Fruit fly (Drosophila melanogaster) Kc167 (cell line): ENCODE measurements around the gene Vav.

Experiments used
- Myc ChIP-seq: fragments of >200 bp; optimal IDR thresholded peaks from 2 replicates; lab custom pipeline; 2017; ENCODE audit warnings: missing external identifiers
- Sin3A ChIP-seq: fragments of >200 bp; optimal IDR thresholded peaks from 2 replicates; lab custom pipeline; 2018; ENCODE audit warnings: missing external identifiers
- h ChIP-seq: fragments of >200 bp; optimal IDR thresholded peaks from 3 replicates; lab custom pipeline; 2018; ENCODE audit warnings: missing external identifiers
- insv ChIP-seq: fragments of >200 bp; optimal IDR thresholded peaks from 3 replicates; lab custom pipeline; 2018; ENCODE audit warnings: missing external identifiers
- psq ChIP-seq: fragments of >200 bp; optimal IDR thresholded peaks from 2 replicates; lab custom pipeline; 2017; ENCODE audit warnings: missing external identifiers
- ttk ChIP-seq: sonication (Bioruptor generic); optimal IDR thresholded peaks from 2 replicates; lab custom pipeline; 2017; ENCODE audit warnings: missing external identifiers

The Vav gene

DNA sequence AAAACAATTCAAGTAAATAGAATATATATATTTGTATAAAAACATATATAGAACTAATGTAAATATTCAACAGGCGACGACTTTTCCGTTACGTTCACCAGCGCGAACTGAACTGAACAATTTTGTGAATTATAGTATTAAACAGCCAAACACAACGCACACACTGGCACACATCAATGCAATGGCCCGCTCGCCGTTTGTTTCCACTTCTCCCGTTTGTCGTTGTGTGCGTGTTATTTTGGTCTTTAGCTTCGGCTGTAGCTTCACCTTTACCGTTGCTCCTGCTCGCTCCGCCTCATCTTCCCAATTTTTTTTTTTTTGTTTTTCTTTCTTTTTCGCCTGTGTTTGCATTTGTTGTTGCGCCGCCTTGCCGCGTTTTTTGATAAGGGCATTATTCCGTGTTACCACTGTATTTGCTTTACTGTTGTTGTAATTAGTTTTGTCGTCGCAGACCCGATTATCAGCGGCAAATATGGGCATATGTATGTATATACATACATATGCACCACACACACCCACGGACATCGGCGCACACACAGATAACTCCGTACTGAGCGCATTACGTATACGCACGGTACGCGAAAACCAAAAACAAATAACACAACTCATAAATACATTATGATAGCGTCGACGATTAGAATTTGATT lies 46.3 kb downstream of the Vav start, which contains the start of gene CG8051:
TSS of gene CG8051 (minus strand) at position 116 of the 647 bp plus-strand sequence.
- no peak for TF ChIP-seq ttk
- TF ChIP-seq psq (lab: Kevin White, UChicago) = no peak

- TF ChIP-seq insv (lab: Kevin White, UChicago) (no peak), h (no peak), Myc (lab: Kevin White, UChicago) (no peak), ttk (no peak), psq (lab: Kevin White, UChicago) (no peak), Sin3A (no peak)
Measured at dm6 chrX:19309648-19310047, 48.0 kb downstream of the Vav start.

- no peak for TF ChIP-seq ttk
- TF ChIP-seq h = no peak
- TF ChIP-seq Myc (lab: Kevin White, UChicago) = no peak
- no peak for TF ChIP-seq Sin3A
Measured at dm6 chrX:19314283-19315178, 52.9 kb downstream of the Vav start.

DNA sequence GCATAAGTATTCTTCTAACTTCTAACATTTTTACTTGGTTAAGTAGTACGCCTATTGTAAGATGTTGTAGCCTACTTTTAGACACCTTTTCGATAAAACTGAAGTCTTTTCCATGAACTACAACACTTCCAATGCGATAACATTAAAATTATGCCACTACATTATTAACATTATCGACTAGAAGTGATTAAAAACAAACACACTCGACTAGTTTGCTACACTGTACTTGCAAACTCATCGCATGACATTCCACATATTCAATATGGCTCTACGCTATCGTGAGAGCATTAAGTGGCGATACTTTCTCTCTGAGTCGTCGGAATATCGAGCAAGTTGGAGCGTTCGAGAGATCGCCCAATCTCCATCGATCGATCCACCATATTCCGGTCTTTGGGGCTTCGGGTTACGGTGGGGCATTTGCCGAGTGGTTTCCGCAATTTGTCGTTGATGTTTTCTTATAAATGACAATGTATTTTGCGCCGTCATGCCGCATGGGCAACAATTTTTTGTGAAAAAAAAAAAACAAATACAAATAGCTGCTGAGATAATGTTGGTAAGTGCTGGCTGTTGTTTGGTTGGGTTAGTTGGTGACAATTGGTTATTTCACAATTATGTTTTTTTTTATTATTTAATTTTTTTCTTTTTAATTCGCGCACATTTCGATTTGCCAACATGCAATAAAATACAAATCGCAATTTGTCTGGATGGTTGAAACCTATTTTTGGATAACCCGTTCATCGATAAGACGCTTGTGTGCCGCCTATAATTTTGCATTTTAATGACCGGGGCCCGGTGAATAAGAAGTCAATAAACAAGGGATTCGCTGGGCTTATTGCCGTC lies 54.0 kb downstream of the Vav start:
- TF ChIP-seq Sin3A (no peak), Myc (lab: Kevin White, UChicago) (no peak), insv (lab: Kevin White, UChicago) (no peak), psq (lab: Kevin White, UChicago) (no peak), ttk (no peak), h (no peak)

- no peak for TF ChIP-seq Sin3A
- TF ChIP-seq ttk = no peak
- no peak for TF ChIP-seq h
- TF ChIP-seq psq (lab: Kevin White, UChicago) = no peak
Measured at dm6 chrX:19316583-19316982, 55.0 kb downstream of the Vav start.

DNA sequence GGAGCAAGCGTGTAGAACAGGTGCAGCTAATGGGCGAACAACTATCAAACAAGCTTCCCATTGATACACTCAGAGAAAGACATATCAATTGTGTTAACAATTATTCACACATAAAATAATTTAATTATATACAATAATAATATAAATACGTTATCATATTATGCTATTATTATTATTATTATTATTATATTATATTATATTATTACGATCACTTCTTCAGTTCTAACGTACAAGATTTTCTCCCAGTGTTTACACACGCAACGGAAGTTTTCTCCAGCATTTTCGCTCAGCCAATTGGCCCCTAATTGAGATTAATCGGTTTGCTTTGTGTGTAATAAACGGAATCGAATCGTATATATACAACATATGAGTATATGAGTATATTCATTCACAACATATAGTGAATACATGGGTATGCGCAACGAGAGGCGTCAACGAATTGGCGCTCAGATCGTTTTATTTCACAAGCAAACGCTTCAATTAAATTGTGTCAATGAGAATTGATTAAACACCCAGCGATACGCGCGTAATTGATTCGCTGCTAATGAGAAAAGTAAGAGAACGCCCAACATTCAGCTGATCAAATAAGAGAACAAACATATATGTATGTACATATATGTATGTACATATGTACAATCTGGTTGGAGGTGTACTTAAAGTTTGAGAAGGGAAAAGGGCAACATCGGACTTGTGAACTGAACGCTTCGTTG lies 55.6 kb downstream of the Vav start:
- no peak for TF ChIP-seq Sin3A
- TF ChIP-seq psq (lab: Kevin White, UChicago) = no peak
- TF ChIP-seq insv (lab: Kevin White, UChicago) = no peak
- no peak for TF ChIP-seq Myc (lab: Kevin White, UChicago)
- no peak for TF ChIP-seq ttk

DNA sequence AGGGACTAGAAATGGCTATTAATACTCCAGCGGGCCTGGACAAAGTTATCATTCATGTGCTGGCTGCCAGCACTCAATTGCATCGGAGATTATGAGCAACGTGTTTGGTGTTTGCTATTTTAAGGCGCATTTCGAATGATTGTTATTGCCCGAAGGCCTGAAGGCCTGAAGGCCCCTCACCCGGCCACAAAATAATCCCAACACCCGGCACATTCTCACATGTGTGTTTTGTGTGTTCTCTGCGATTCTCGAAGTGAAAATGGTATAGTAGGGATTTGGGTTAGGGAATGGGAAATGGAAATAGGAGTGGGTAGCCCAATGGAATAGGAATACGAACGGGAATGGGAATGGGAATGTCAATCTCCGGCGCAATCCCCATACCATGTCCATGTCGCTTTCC lies 57.3 kb downstream of the Vav start:
- TF ChIP-seq ttk (no peak), insv (lab: Kevin White, UChicago) (no peak), Sin3A (no peak), h (no peak), Myc (lab: Kevin White, UChicago) (no peak), psq (lab: Kevin White, UChicago) (no peak)

- TF ChIP-seq psq (lab: Kevin White, UChicago) (no peak), Myc (lab: Kevin White, UChicago) (no peak), ttk (no peak), insv (lab: Kevin White, UChicago) (no peak), Sin3A (no peak), h (no peak)
Measured at dm6 chrX:19321820-19322708, 60.4 kb downstream of the Vav start, which contains the start of gene out. Gene out, minus strand, starts transcription at chrX:19322106.
